Worm (Caenorhabditis elegans) whole organism, late embryonic: Measurements from ENCODE around the gene Y46H3D.8.

Experiments
- C08G9.2 ChIP-seq: sonication (generic microtip); optimal IDR thresholded peaks from 2 replicates; lab custom pipeline; 2016; ENCODE audit warnings: mild to moderate bottlenecking, missing genetic modification characterization, moderate library complexity, missing compliant biosample characterization
- K02D7.2 ChIP-seq: sonication (generic microtip); optimal IDR thresholded peaks from 2 replicates; lab custom pipeline; 2017; ENCODE audit warnings: mild to moderate bottlenecking, missing genetic modification characterization, missing compliant biosample characterization
- Y22D7AL.16 ChIP-seq: sonication (generic microtip); optimal IDR thresholded peaks from 2 replicates; lab custom pipeline; 2016; ENCODE audit warnings: missing genetic modification characterization, missing compliant biosample characterization
- ceh-14 ChIP-seq: sonication (generic microtip); optimal IDR thresholded peaks from 2 replicates; lab custom pipeline; 2016; ENCODE audit warnings: missing genotype, missing genetic modification characterization, missing compliant biosample characterization
- ceh-18 ChIP-seq: sonication (generic microtip); optimal IDR thresholded peaks from 2 replicates; lab custom pipeline; 2016; ENCODE audit warnings: missing genetic modification characterization, missing compliant biosample characterization
- ceh-2 ChIP-seq: sonication (generic microtip); optimal IDR thresholded peaks from 2 replicates; lab custom pipeline; 2016; ENCODE audit warnings: missing genotype, missing genetic modification characterization, missing compliant biosample characterization
- ceh-6 ChIP-seq: fragments of 200-800 bp; sonication (Bioruptor generic); optimal IDR thresholded peaks from 2 replicates; lab custom pipeline; 2018; ENCODE audit warnings: mild to moderate bottlenecking, missing genetic modification characterization, missing compliant biosample characterization
- ceh-9 ChIP-seq: sonication (generic microtip); optimal IDR thresholded peaks from 2 replicates; lab custom pipeline; 2016; ENCODE audit warnings: mild to moderate bottlenecking, missing genetic modification characterization, inconsistent platforms, missing compliant biosample characterization
- che-1 ChIP-seq: sonication (generic microtip); optimal IDR thresholded peaks from 2 replicates; lab custom pipeline; 2016; ENCODE audit warnings: mild to moderate bottlenecking, missing genetic modification characterization, missing compliant biosample characterization
- elt-2 ChIP-seq: sonication (generic microtip); optimal IDR thresholded peaks from 2 replicates; lab custom pipeline; 2016; ENCODE audit warnings: missing genetic modification reagents, missing genetic modification characterization, missing compliant biosample characterization
- elt-4 ChIP-seq: sonication (generic microtip); optimal IDR thresholded peaks from 2 replicates; lab custom pipeline; 2016; ENCODE audit warnings: missing genetic modification characterization, missing compliant biosample characterization
- eyg-1 ChIP-seq: sonication (generic microtip); optimal IDR thresholded peaks from 2 replicates; lab custom pipeline; 2016; ENCODE audit warnings: missing genotype, missing genetic modification characterization, missing compliant biosample characterization
- fax-1 ChIP-seq: sonication (generic microtip); optimal IDR thresholded peaks from 2 replicates; lab custom pipeline; 2016; ENCODE audit warnings: missing genotype, missing genetic modification characterization, missing compliant biosample characterization
- fkh-10 ChIP-seq: fragments of 150-350 bp; optimal IDR thresholded peaks from 2 replicates; lab custom pipeline; 2014; ENCODE audit warnings: missing biosample characterization, missing genetic modification reagents, missing genetic modification characterization
- hlh-15 ChIP-seq: sonication (generic microtip); optimal IDR thresholded peaks from 2 replicates; lab custom pipeline; 2016; ENCODE audit warnings: missing genetic modification characterization, missing compliant biosample characterization
- hlh-30 ChIP-seq: sonication (generic microtip); optimal IDR thresholded peaks from 2 replicates; lab custom pipeline; 2017; ENCODE audit warnings: antibody characterized with exemption, missing genetic modification characterization, missing compliant biosample characterization; ENCODE audit not compliant: insufficient read depth
- hlh-8 ChIP-seq: sonication (generic microtip); optimal IDR thresholded peaks from 2 replicates; lab custom pipeline; 2016; ENCODE audit warnings: missing genotype, missing genetic modification characterization, missing compliant biosample characterization
- madf-2 ChIP-seq: sonication (generic microtip); optimal IDR thresholded peaks from 2 replicates; lab custom pipeline; 2017; ENCODE audit warnings: missing genetic modification characterization, missing compliant biosample characterization
- nhr-11 ChIP-seq: fragments of 150-350 bp; optimal IDR thresholded peaks from 2 replicates; lab custom pipeline; 2014; ENCODE audit warnings: missing biosample characterization, missing genetic modification characterization
- nhr-232 ChIP-seq: sonication (generic microtip); optimal IDR thresholded peaks from 2 replicates; lab custom pipeline; 2016; ENCODE audit warnings: missing genetic modification characterization, missing compliant biosample characterization
- npax-4 ChIP-seq: sonication (generic microtip); optimal IDR thresholded peaks from 2 replicates; lab custom pipeline; 2016; ENCODE audit warnings: missing genetic modification characterization, missing compliant biosample characterization
- odd-2 ChIP-seq: sonication (generic microtip); optimal IDR thresholded peaks from 2 replicates; lab custom pipeline; 2017; ENCODE audit warnings: antibody characterized with exemption, mild to moderate bottlenecking, missing genetic modification characterization, missing compliant biosample characterization
- pha-4 ChIP-seq: fragments of 150-350 bp; optimal IDR thresholded peaks from 2 replicates; lab custom pipeline; 2018; ENCODE audit warnings: missing biosample characterization, missing genetic modification reagents, missing genetic modification characterization
- rnt-1 ChIP-seq: sonication (generic microtip); optimal IDR thresholded peaks from 2 replicates; lab custom pipeline; 2016; ENCODE audit warnings: missing genetic modification characterization, missing compliant biosample characterization
- sdc-2 ChIP-seq: sonication (generic microtip); optimal IDR thresholded peaks from 2 replicates; lab custom pipeline; 2016; ENCODE audit warnings: missing genotype, missing genetic modification characterization, missing compliant biosample characterization
- sox-2 ChIP-seq: fragments of 200-800 bp; sonication (Bioruptor generic); IDR thresholded peaks from 2 replicates; pipeline ENCODE4 v1.3.6; 2022; ENCODE audit warnings: missing genetic modification reagents, missing genetic modification characterization, missing compliant biosample characterization
- sox-4 ChIP-seq: sonication (generic microtip); optimal IDR thresholded peaks from 2 replicates; lab custom pipeline; 2017; ENCODE audit warnings: mild to moderate bottlenecking, missing genetic modification characterization, inconsistent platforms, missing compliant biosample characterization
- syd-9 ChIP-seq: sonication (generic microtip); optimal IDR thresholded peaks from 2 replicates; lab custom pipeline; 2016; ENCODE audit warnings: mild to moderate bottlenecking, missing genetic modification characterization, moderate library complexity, missing compliant biosample characterization
- tbx-2 ChIP-seq: sonication (generic microtip); optimal IDR thresholded peaks from 2 replicates; lab custom pipeline; 2016; ENCODE audit warnings: missing genetic modification characterization, missing compliant biosample characterization
- ttx-3 ChIP-seq: sonication (generic microtip); optimal IDR thresholded peaks from 2 replicates; lab custom pipeline; 2016; ENCODE audit warnings: missing genetic modification reagents, missing genetic modification characterization, missing compliant biosample characterization
- unc-55 ChIP-seq: sonication (generic microtip); optimal IDR thresholded peaks from 2 replicates; lab custom pipeline; 2017; ENCODE audit warnings: missing biosample characterization, missing genetic modification reagents, missing genetic modification characterization
- ztf-16 ChIP-seq: sonication (generic microtip); optimal IDR thresholded peaks from 2 replicates; lab custom pipeline; 2017; ENCODE audit warnings: missing genetic modification characterization, missing compliant biosample characterization

The Y46H3D.8 gene

ce11 chrV:1588128-1588527 is 42.9 kb downstream of the Y46H3D.8 start, which contains the start of gene F16B4.5:
F16B4.5 (plus strand) TSS chrV:1588428.
- TF ChIP-seq elt-4: no peak
- TF ChIP-seq syd-9 (tag; lab: Kevin White, UChicago): no peak
- no peak for TF ChIP-seq hlh-8 (tag; lab: Kevin White, UChicago)
- no peak for TF ChIP-seq elt-2 (tag; lab: Kevin White, UChicago)
- TF ChIP-seq sdc-2: no peak
- no peak for TF ChIP-seq nhr-232 (tag; lab: Kevin White, UChicago)
- no peak for TF ChIP-seq hlh-30 (tag; lab: Kevin White, UChicago)
- TF ChIP-seq madf-2 (tag; lab: Kevin White, UChicago): no peak
- TF ChIP-seq C08G9.2 (tag; lab: Kevin White, UChicago): no peak

DNA sequence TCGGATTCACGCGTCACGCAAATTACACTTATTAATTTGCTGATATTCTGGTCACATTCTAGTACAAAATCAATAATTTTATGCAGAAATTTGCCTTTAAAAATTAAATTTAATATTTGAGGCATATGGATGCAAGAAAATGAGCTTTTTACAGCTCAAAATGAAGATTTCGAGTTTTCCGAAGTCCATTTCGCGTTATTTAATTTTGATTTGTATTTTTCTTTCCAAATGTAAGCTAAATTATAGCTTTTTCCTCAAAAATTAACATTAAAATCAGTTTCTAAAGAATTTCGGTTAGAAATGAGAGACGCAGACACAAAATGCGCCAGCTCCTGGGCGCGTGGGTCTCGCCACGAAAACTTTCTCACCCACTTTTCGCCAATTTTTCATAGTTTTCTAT is 44.1 kb downstream of the Y46H3D.8 start, which contains the start of gene F16B4.6:
F16B4.6 (plus strand) TSS at position 301 of the 400 bp plus-strand sequence.
- no peak for TF ChIP-seq sox-4 (tag; lab: Kevin White, UChicago)
- no peak for TF ChIP-seq Y22D7AL.16 (tag; lab: Kevin White, UChicago)
- no peak for TF ChIP-seq unc-55
- no peak for TF ChIP-seq elt-2 (tag; lab: Kevin White, UChicago)
- TF ChIP-seq ceh-14 (tag; lab: Kevin White, UChicago): no peak
- no peak for TF ChIP-seq nhr-11 (tag; lab: Kevin White, UChicago)
- no peak for TF ChIP-seq K02D7.2 (tag; lab: Kevin White, UChicago)
- TF ChIP-seq eyg-1 (tag; lab: Kevin White, UChicago): no peak
- TF ChIP-seq ztf-16 (tag; lab: Kevin White, UChicago): no peak
- TF ChIP-seq sox-2 (GFP tag; lab: Robert Waterston, UW): no peak
- no peak for TF ChIP-seq hlh-15
- no peak for TF ChIP-seq C08G9.2 (tag; lab: Kevin White, UChicago)
- no peak for TF ChIP-seq rnt-1
- no peak for TF ChIP-seq sdc-2

DNA sequence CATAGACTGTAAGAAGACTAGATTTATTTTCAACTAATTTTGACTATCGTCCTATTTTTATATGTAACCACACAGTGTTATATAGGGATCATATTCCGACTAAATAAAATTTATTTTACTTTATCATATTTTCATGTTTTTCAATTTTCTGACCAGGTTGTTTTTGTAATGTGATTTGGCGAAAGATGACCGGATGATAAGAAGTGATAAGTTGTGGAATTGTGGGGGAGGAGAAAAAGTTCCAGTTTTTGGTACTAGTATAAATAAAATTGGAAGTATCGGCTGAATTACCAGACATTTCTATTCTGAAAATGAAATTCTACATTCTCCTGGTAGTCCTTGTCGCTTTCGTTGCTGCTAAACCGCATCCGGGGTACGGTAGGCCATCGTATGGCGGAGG is 45.6 kb downstream of the Y46H3D.8 start, which contains the start of gene F16B4.7:
F16B4.7 (plus strand) TSS at position 301 of the 400 bp plus-strand sequence.
- TF ChIP-seq fkh-10 (no peak), ztf-16 (tag; lab: Kevin White, UChicago) (no peak), pha-4 (tag; lab: Kevin White, UChicago) (no peak), ceh-18 (tag; lab: Kevin White, UChicago) (no peak), ttx-3 (tag; lab: Kevin White, UChicago) (no peak), madf-2 (tag; lab: Kevin White, UChicago) (no peak), tbx-2 (no peak), odd-2 (no peak), ceh-9 (tag; lab: Kevin White, UChicago) (no peak), sdc-2 (no peak), fax-1 (no peak), eyg-1 (tag; lab: Kevin White, UChicago) (no peak), ceh-2 (tag; lab: Kevin White, UChicago) (no peak), npax-4 (tag; lab: Kevin White, UChicago) (no peak)
- TF ChIP-seq, all 69 proteins: peak for 0

ce11 chrV:1583242-1583641 is 47.8 kb downstream of the Y46H3D.8 start:
- TF ChIP-seq che-1 (tag; lab: Kevin White, UChicago) (no peak), ceh-6 (GFP tag; lab: Kevin White, UChicago) (no peak), elt-4 (no peak), ceh-14 (tag; lab: Kevin White, UChicago) (no peak), fax-1 (no peak)
